Worm (Caenorhabditis elegans): ENCODE data around the gene nspg-11.

DNA sequence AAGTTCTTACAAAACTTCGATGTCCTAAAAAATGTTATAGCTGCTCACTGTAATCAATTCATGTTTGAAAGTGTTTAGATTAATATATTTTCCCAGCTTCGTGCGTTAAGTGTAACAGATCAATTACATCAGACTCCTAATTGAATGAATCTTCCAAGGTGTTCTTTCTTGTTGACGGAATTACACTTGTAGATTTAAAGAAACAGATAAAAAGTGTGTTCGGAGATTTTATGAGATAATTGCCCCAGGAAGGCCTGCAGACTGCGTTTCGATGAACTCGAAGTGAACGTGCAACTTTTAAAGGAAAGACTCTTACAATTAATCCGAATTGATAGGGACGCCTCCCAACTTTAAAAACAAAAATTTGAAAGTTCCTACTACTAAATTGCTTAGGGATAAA is 34.3 kb downstream of the nspg-11 start:
- TF ChIP-seq ztf-22 (GFP tag; optimal IDR thresholded peaks at IDR 0.05) (no peak), unc-62 (GFP tag; optimal IDR thresholded peaks at IDR 0.05) (no peak), dox-1 (GFP tag; IDR thresholded peaks at IDR 0.05) (no peak), nhr-120 (GFP tag; IDR thresholded peaks at IDR 0.05) (no peak), pha-4 (tag; optimal IDR thresholded peaks at IDR 0.05) (no peak), egl-44 (GFP tag; IDR thresholded peaks at IDR 0.05) (no peak), gei-17 (GFP tag; optimal IDR thresholded peaks at IDR 0.05) (no peak), ets-4 (GFP tag; optimal IDR thresholded peaks at IDR 0.05) (no peak), xnd-1 (tag; optimal IDR thresholded peaks at IDR 0.05) (no peak), ekl-4 (GFP tag; IDR thresholded peaks at IDR 0.05) (no peak), him-1 (tag; optimal IDR thresholded peaks at IDR 0.05) (no peak), F49E8.2 (tag; optimal IDR thresholded peaks at IDR 0.05; ENCODE audit: insufficient read depth) (no peak)

All from whole organism, young adult.